Worm (Caenorhabditis elegans) whole organism, L3 larva: Measurements from ENCODE around the gene hrg-7.

Experiments
- ceh-16 ChIP-seq: sonication (generic microtip); optimal IDR thresholded peaks from 2 replicates; lab custom pipeline; 2017; ENCODE audit warnings: missing biosample characterization, missing genetic modification characterization
- ceh-28 ChIP-seq: fragments of 150-350 bp; optimal IDR thresholded peaks from 2 replicates; lab custom pipeline; 2014; ENCODE audit warnings: missing biosample characterization, missing genetic modification reagents, missing genetic modification characterization
- elt-2 ChIP-seq: sonication (generic microtip); optimal IDR thresholded peaks from 2 replicates; lab custom pipeline; 2016; ENCODE audit warnings: missing genetic modification reagents, mild to moderate bottlenecking, missing genetic modification characterization, missing compliant biosample characterization
- jun-1 ChIP-seq: fragments of 150-350 bp; optimal IDR thresholded peaks from 2 replicates; lab custom pipeline; 2014; ENCODE audit warnings: missing biosample characterization, missing genetic modification reagents, missing genetic modification characterization
- lin-39 ChIP-seq: fragments of 150-350 bp; optimal IDR thresholded peaks from 2 replicates; lab custom pipeline; 2018; ENCODE audit warnings: missing biosample characterization, missing genetic modification reagents, missing genetic modification characterization
- nhr-12 ChIP-seq: fragments of 150-350 bp; optimal IDR thresholded peaks from 2 replicates; lab custom pipeline; 2014; ENCODE audit warnings: missing biosample characterization, missing genetic modification characterization
- nhr-237 ChIP-seq: fragments of 150-350 bp; optimal IDR thresholded peaks from 2 replicates; lab custom pipeline; 2014; ENCODE audit warnings: missing biosample characterization, missing genetic modification characterization
- pha-4 ChIP-seq: fragments of 150-350 bp; optimal IDR thresholded peaks from 2 replicates; lab custom pipeline; 2014; ENCODE audit warnings: missing biosample characterization, missing genetic modification reagents, missing genetic modification characterization
- pqm-1 ChIP-seq: fragments of 150-350 bp; optimal IDR thresholded peaks from 2 replicates; lab custom pipeline; 2017; ENCODE audit warnings: missing biosample characterization, missing genetic modification characterization, inconsistent platforms
- tbx-2 ChIP-seq: sonication (generic microtip); optimal IDR thresholded peaks from 2 replicates; lab custom pipeline; 2016; ENCODE audit warnings: mild to moderate bottlenecking, missing genetic modification characterization, missing compliant biosample characterization
- unc-62 ChIP-seq: fragments of 150-350 bp; sonication (generic microtip); optimal IDR thresholded peaks from 4 replicates; lab custom pipeline; 2014; ENCODE audit warnings: missing biosample characterization, missing genetic modification reagents, missing genetic modification characterization
- ztf-11 ChIP-seq: fragments of 150-350 bp; optimal IDR thresholded peaks from 2 replicates; lab custom pipeline; 2014; ENCODE audit warnings: missing biosample characterization, missing genetic modification characterization

- TF ChIP-seq unc-62 (GFP tag; lab: Kevin White, UChicago) (no peak), ztf-11 (tag; lab: Kevin White, UChicago) (no peak), nhr-12 (tag; lab: Kevin White, UChicago) (no peak), nhr-237 (tag; lab: Kevin White, UChicago) (no peak), ceh-28 (tag; lab: Kevin White, UChicago) (no peak), lin-39 (tag; lab: Kevin White, UChicago) (no peak), pqm-1 (tag; lab: Kevin White, UChicago) (no peak), tbx-2 (tag; lab: Kevin White, UChicago) (no peak), ceh-16 (no peak), jun-1 (tag; lab: Kevin White, UChicago) (no peak), elt-2 (tag; lab: Kevin White, UChicago) (no peak), pha-4 (tag; lab: Kevin White, UChicago) (no peak)
Measured at ce11 chrV:12747856-12748255, 6.0 kb downstream of the hrg-7 start, which contains the start of gene C15C8.5.
